Fruit fly (Drosophila melanogaster) whole organism, prepupa: Measurements from ENCODE around the gene CG13248.

ENCODE experiments used
- CG11294 ChIP-seq: fragments of 200-800 bp; sonication (Bioruptor generic); IDR thresholded peaks from 2 replicates; pipeline ENCODE4 v1.3.6; 2022; ENCODE audit warnings: missing biosample characterization, missing genetic modification characterization
- CG8119 ChIP-seq: fragments of 200-800 bp; sonication (Bioruptor generic); IDR thresholded peaks from 3 replicates; pipeline ENCODE4 v1.3.6; 2022; ENCODE audit warnings: missing biosample characterization, missing genetic modification characterization
- CG9139 ChIP-seq: fragments of 200-800 bp; sonication (Bioruptor generic); optimal IDR thresholded peaks from 3 replicates; lab custom pipeline; 2017; ENCODE audit warnings: missing biosample characterization, mild to moderate bottlenecking, missing genetic modification characterization
- Eip75B ChIP-seq: fragments of 200-800 bp; sonication (Bioruptor generic); optimal IDR thresholded peaks from 3 replicates; lab custom pipeline; 2016; ENCODE audit warnings: missing biosample characterization, missing genetic modification characterization
- Eip93F ChIP-seq: fragments of 200-800 bp; sonication (Bioruptor generic); optimal IDR thresholded peaks from 2 replicates; lab custom pipeline; 2016; ENCODE audit warnings: missing biosample characterization, mild to moderate bottlenecking, missing genetic modification characterization
- Ets21C ChIP-seq: fragments of 200-800 bp; sonication (Bioruptor generic); optimal IDR thresholded peaks from 3 replicates; lab custom pipeline; 2016; ENCODE audit warnings: missing biosample characterization, missing genetic modification characterization
- Met ChIP-seq: fragments of 200-800 bp; sonication (Bioruptor generic); optimal IDR thresholded peaks from 3 replicates; lab custom pipeline; 2016; ENCODE audit warnings: missing biosample characterization, missing genetic modification characterization
- Smox ChIP-seq: fragments of 200-800 bp; sonication (Bioruptor generic); optimal IDR thresholded peaks from 3 replicates; lab custom pipeline; 2016; ENCODE audit warnings: missing biosample characterization, missing genetic modification characterization
- cyc ChIP-seq: fragments of 200-800 bp; sonication (Bioruptor generic); optimal IDR thresholded peaks from 3 replicates; lab custom pipeline; 2016; ENCODE audit warnings: missing biosample characterization, missing genetic modification characterization
- eg ChIP-seq: fragments of 200-800 bp; sonication (Bioruptor generic); IDR thresholded peaks from 3 replicates; pipeline ENCODE4 v1.3.6; 2022; ENCODE audit warnings: missing biosample characterization, missing genetic modification characterization
- topi ChIP-seq: fragments of 200-800 bp; sonication (Bioruptor generic); optimal IDR thresholded peaks from 3 replicates; lab custom pipeline; 2016; ENCODE audit warnings: missing biosample characterization, missing genetic modification characterization

DNA sequence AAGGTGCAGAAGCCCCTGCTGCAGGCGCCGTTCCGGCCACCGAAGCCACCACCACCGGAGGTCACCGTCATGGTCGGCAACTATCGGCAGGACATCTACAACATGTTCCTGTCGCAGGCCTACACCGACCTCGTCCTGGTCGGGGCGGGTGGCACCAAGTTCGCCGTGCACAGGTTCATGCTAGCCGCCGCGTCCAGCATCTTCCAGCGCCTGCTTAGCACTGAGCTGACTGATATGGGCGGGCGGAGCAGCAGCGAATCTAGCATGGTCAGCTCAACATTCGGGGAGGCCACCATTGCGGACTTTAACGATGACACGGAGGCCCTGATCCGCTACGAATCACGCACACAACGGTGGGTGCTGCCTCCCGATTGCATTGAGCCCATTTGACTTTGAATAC, 30.9 kb downstream of the CG13248 start:
- TF ChIP-seq Smox (GFP tag; lab: Kevin White, UChicago) (no peak), Eip75B (GFP tag; lab: Kevin White, UChicago) (no peak), cyc (GFP tag; lab: Kevin White, UChicago) (no peak), eg (GFP tag; lab: Robert Waterston, UW) (no peak), Eip93F (no peak), CG11294 (GFP tag; lab: Robert Waterston, UW) (no peak), Met (GFP tag; lab: Kevin White, UChicago) (no peak), CG9139 (no peak), topi (no peak), Ets21C (GFP tag; lab: Kevin White, UChicago) (no peak), CG8119 (GFP tag; lab: Robert Waterston, UW) (no peak)
